Fruit fly (Drosophila melanogaster) whole organism, embryonic: ENCODE results near the gene CG8319.
A peak's percentile ranks its signal among the peaks of the same experiment; 100 is the strongest.

Experiments
- Antp ChIP-seq: fragments of 200-800 bp; sonication (Bioruptor generic); optimal IDR thresholded peaks from 3 replicates; lab custom pipeline; 2016; ENCODE audit warnings: missing biosample characterization, missing genetic modification characterization
- Asciz ChIP-seq: fragments of 200-800 bp; sonication (Bioruptor generic); optimal IDR thresholded peaks from 2 replicates; lab custom pipeline; 2017; ENCODE audit warnings: missing biosample characterization, mild to moderate bottlenecking, missing genetic modification characterization, missing genetic modification reagents
- Awh ChIP-seq: fragments of 200-800 bp; sonication (Bioruptor generic); IDR thresholded peaks from 2 replicates; pipeline ENCODE4, ENCODE4 v1.3.6; 2022; ENCODE audit warnings: missing biosample characterization, missing genetic modification characterization
- Bteb2 ChIP-seq: fragments of 200-800 bp; sonication (Bioruptor generic); optimal IDR thresholded peaks from 2 replicates; lab custom pipeline; 2016; ENCODE audit warnings: missing biosample characterization, missing genetic modification characterization
- CG10147 ChIP-seq: fragments of 200-800 bp; sonication (Bioruptor generic); optimal IDR thresholded peaks from 2 replicates; lab custom pipeline; 2019; ENCODE audit warnings: missing biosample characterization, mild to moderate bottlenecking, missing genetic modification characterization, moderate library complexity
- CG10321 ChIP-seq: fragments of 200-800 bp; sonication (Bioruptor generic); IDR thresholded peaks from 2 replicates; pipeline ENCODE4 v1.3.6; 2022; ENCODE audit warnings: missing biosample characterization, missing genetic modification characterization
- CG11456 ChIP-seq: fragments of 200-800 bp; sonication (Bioruptor generic); IDR thresholded peaks from 3 replicates; pipeline ENCODE4 v1.3.6; 2022; ENCODE audit warnings: missing biosample characterization, missing genetic modification characterization
- CG15011 ChIP-seq: fragments of 200-800 bp; sonication (Bioruptor generic); optimal IDR thresholded peaks from 3 replicates; lab custom pipeline; 2018; ENCODE audit warnings: missing biosample characterization, mild to moderate bottlenecking, missing genetic modification characterization
- CG1529 ChIP-seq: fragments of 200-800 bp; sonication (Bioruptor generic); optimal IDR thresholded peaks from 3 replicates; lab custom pipeline; 2018; ENCODE audit warnings: missing biosample characterization, missing genetic modification characterization
- CG16863 ChIP-seq: fragments of 200-800 bp; sonication (Bioruptor generic); optimal IDR thresholded peaks from 3 replicates; lab custom pipeline; 2016; ENCODE audit warnings: missing biosample characterization, missing genetic modification characterization
- CG17186 ChIP-seq: fragments of 200-800 bp; sonication (Bioruptor generic); optimal IDR thresholded peaks from 3 replicates; lab custom pipeline; 2017; ENCODE audit warnings: missing biosample characterization, missing genetic modification reagents, missing genetic modification characterization
- CG17385 ChIP-seq: fragments of 200-800 bp; sonication (Bioruptor generic); optimal IDR thresholded peaks from 3 replicates; lab custom pipeline; 2018; ENCODE audit warnings: missing biosample characterization, mild to moderate bottlenecking, missing genetic modification characterization
- CG17612 ChIP-seq: fragments of 200-800 bp; sonication (Bioruptor generic); IDR thresholded peaks from 2 replicates; pipeline ENCODE4 v1.3.6; 2022; ENCODE audit warnings: missing biosample characterization, missing genetic modification characterization
- CG2202 ChIP-seq: fragments of 200-800 bp; sonication (Bioruptor generic); optimal IDR thresholded peaks from 2 replicates; lab custom pipeline; 2018; ENCODE audit warnings: missing biosample characterization, mild to moderate bottlenecking, missing genetic modification characterization
- CG30403 ChIP-seq: fragments of 200-800 bp; sonication (Bioruptor generic); optimal IDR thresholded peaks from 3 replicates; lab custom pipeline; 2016; ENCODE audit warnings: missing biosample characterization, missing genetic modification characterization
- CG31441 ChIP-seq: fragments of 200-800 bp; sonication (Bioruptor generic); IDR thresholded peaks from 2 replicates; pipeline ENCODE4 v1.3.6; 2022; ENCODE audit warnings: missing biosample characterization, missing genetic modification characterization
- CG32767 ChIP-seq: fragments of 200-800 bp; sonication (Bioruptor generic); IDR thresholded peaks from 2 replicates; pipeline ENCODE4 v1.3.6; 2022; ENCODE audit warnings: missing biosample characterization, missing genetic modification characterization
- CG42726 ChIP-seq: fragments of 200-800 bp; sonication (Bioruptor generic); IDR thresholded peaks from 2 replicates; pipeline ENCODE4 v1.3.6; 2022; ENCODE audit warnings: missing biosample characterization, missing genetic modification characterization; ENCODE audit not compliant: partially characterized antibody
- CG4404 ChIP-seq: fragments of 200-800 bp; sonication (Bioruptor generic); IDR thresholded peaks from 2 replicates; pipeline ENCODE4 v1.3.6; 2022; ENCODE audit warnings: missing biosample characterization, missing genetic modification characterization
- CG5180 ChIP-seq: fragments of 200-800 bp; sonication (Bioruptor generic); optimal IDR thresholded peaks from 3 replicates; lab custom pipeline; 2017; ENCODE audit warnings: missing biosample characterization, missing genetic modification characterization, mild to moderate bottlenecking, moderate library complexity, missing genetic modification reagents
- CG6254 ChIP-seq: fragments of 200-800 bp; sonication (Bioruptor generic); optimal IDR thresholded peaks from 3 replicates; lab custom pipeline; 2017; ENCODE audit warnings: mild to moderate bottlenecking, missing biosample characterization, missing genetic modification reagents, missing genetic modification characterization
- CG6689 ChIP-seq: fragments of 200-800 bp; sonication (Bioruptor generic); IDR thresholded peaks from 2 replicates; pipeline ENCODE4 v1.3.6; 2022; ENCODE audit warnings: missing biosample characterization, missing genetic modification characterization
- CG7271 ChIP-seq: fragments of 200-800 bp; sonication (Bioruptor generic); optimal IDR thresholded peaks from 2 replicates; lab custom pipeline; 2018; ENCODE audit warnings: missing biosample characterization, mild to moderate bottlenecking, missing genetic modification characterization, moderate library complexity
- CG7987 ChIP-seq: fragments of 200-800 bp; sonication (Bioruptor generic); optimal IDR thresholded peaks from 2 replicates; lab custom pipeline; 2018; ENCODE audit warnings: missing biosample characterization, mild to moderate bottlenecking, missing genetic modification characterization, moderate library complexity
- CG9797 ChIP-seq: fragments of 200-800 bp; sonication (Bioruptor generic); optimal IDR thresholded peaks from 3 replicates; lab custom pipeline; 2018; ENCODE audit warnings: missing biosample characterization, mild to moderate bottlenecking, missing genetic modification characterization
- Dp ChIP-seq: fragments of 200-800 bp; sonication (Bioruptor generic); optimal IDR thresholded peaks from 2 replicates; lab custom pipeline; 2018; ENCODE audit warnings: missing biosample characterization, mild to moderate bottlenecking, missing genetic modification characterization, moderate library complexity
- HHEX ChIP-seq: fragments of 200-800 bp; sonication (Bioruptor generic); optimal IDR thresholded peaks from 3 replicates; lab custom pipeline; 2017; ENCODE audit warnings: missing biosample characterization, mild to moderate bottlenecking, missing genetic modification characterization, missing genetic modification reagents
- Hey ChIP-seq: fragments of 200-800 bp; sonication (Bioruptor generic); optimal IDR thresholded peaks from 3 replicates; lab custom pipeline; 2018; ENCODE audit warnings: missing biosample characterization, mild to moderate bottlenecking, missing genetic modification characterization
- HmgZ ChIP-seq: fragments of 200-800 bp; sonication (Bioruptor generic); optimal IDR thresholded peaks from 2 replicates; lab custom pipeline; 2018; ENCODE audit warnings: missing biosample characterization, mild to moderate bottlenecking, missing genetic modification characterization
- Hr3 ChIP-seq: fragments of 200-800 bp; sonication (Bioruptor generic); optimal IDR thresholded peaks from 3 replicates; lab custom pipeline; 2016; ENCODE audit warnings: missing biosample characterization, missing genetic modification characterization
- Lhr ChIP-seq: fragments of 200-800 bp; sonication (Bioruptor generic); optimal IDR thresholded peaks from 3 replicates; lab custom pipeline; 2017; ENCODE audit warnings: mild to moderate bottlenecking, missing biosample characterization, missing genetic modification reagents, missing genetic modification characterization
- NK7.1 ChIP-seq: fragments of 200-800 bp; sonication (Bioruptor generic); optimal IDR thresholded peaks from 3 replicates; lab custom pipeline; 2016; ENCODE audit warnings: missing biosample characterization, missing genetic modification characterization
- Ravus ChIP-seq: fragments of 200-800 bp; sonication (Bioruptor generic); IDR thresholded peaks from 2 replicates; pipeline ENCODE4 v1.3.6; 2022; ENCODE audit warnings: missing biosample characterization, missing genetic modification characterization
- Rx ChIP-seq: fragments of 200-800 bp; sonication (Bioruptor generic); IDR thresholded peaks from 2 replicates; pipeline ENCODE4 v1.3.6; 2022; ENCODE audit warnings: missing biosample characterization, missing genetic modification characterization
- Taf1 ChIP-seq: fragments of 200-800 bp; sonication (Bioruptor generic); IDR thresholded peaks from 2 replicates; pipeline ENCODE4 v1.3.6; 2022; ENCODE audit warnings: missing biosample characterization, missing genetic modification characterization
- Vsx1 ChIP-seq: fragments of 200-800 bp; sonication (Bioruptor generic); optimal IDR thresholded peaks from 2 replicates; lab custom pipeline; 2017; ENCODE audit warnings: missing biosample characterization, mild to moderate bottlenecking, missing genetic modification characterization, missing genetic modification reagents
- amos ChIP-seq: fragments of 200-800 bp; sonication (Bioruptor generic); IDR thresholded peaks from 2 replicates; pipeline ENCODE4 v1.3.6; 2022; ENCODE audit warnings: missing biosample characterization, missing genetic modification characterization; ENCODE audit not compliant: partially characterized antibody
- ase ChIP-seq: fragments of 200-800 bp; sonication (Bioruptor generic); IDR thresholded peaks from 3 replicates; pipeline ENCODE4 v1.3.6; 2022; ENCODE audit warnings: missing biosample characterization, missing genetic modification characterization
- btn ChIP-seq: fragments of 200-800 bp; sonication (Bioruptor generic); optimal IDR thresholded peaks from 2 replicates; lab custom pipeline; 2016; ENCODE audit warnings: missing biosample characterization, missing genetic modification characterization
- cg ChIP-seq: fragments of 200-800 bp; sonication (Bioruptor generic); optimal IDR thresholded peaks from 3 replicates; lab custom pipeline; 2019; ENCODE audit warnings: missing biosample characterization, mild to moderate bottlenecking, missing genetic modification characterization, moderate library complexity
- dan ChIP-seq: fragments of 200-800 bp; sonication (Bioruptor generic); IDR thresholded peaks from 2 replicates; pipeline ENCODE4 v1.3.6; 2022; ENCODE audit warnings: missing biosample characterization, missing genetic modification characterization
- dati ChIP-seq: fragments of 200-800 bp; sonication (Bioruptor generic); IDR thresholded peaks from 2 replicates; pipeline ENCODE4 v1.3.6; 2022; ENCODE audit warnings: missing biosample characterization, missing genetic modification characterization
- dm ChIP-seq: fragments of 200-800 bp; sonication (Bioruptor generic); optimal IDR thresholded peaks from 3 replicates; lab custom pipeline; 2016; ENCODE audit warnings: missing biosample characterization, missing genetic modification characterization
- ham ChIP-seq: fragments of 200-800 bp; sonication (Bioruptor generic); IDR thresholded peaks from 2 replicates; pipeline ENCODE4 v1.3.6; 2022; ENCODE audit warnings: missing biosample characterization, missing genetic modification characterization
- hkb ChIP-seq, 2 experiments: fragments of 200-800 bp in 1 of 2; fragments of >200 bp in 1 of 2; sonication (Bioruptor generic) in 1 of 2; IDR thresholded peaks in 1 of 2; optimal IDR thresholded peaks in 1 of 2; 2 replicates each; pipeline versions ENCODE4 v1.3.6 to Lab custom; 2017 to 2022; ENCODE audit warnings: missing biosample characterization in 1 of 2, missing genetic modification characterization in 1 of 2
- lmd ChIP-seq: fragments of 200-800 bp; sonication (Bioruptor generic); IDR thresholded peaks from 2 replicates; pipeline ENCODE4 v1.3.6; 2022; ENCODE audit warnings: missing biosample characterization, missing genetic modification characterization
- lola ChIP-seq, 3 experiments: fragments of >200 bp in 2 of 3; fragments of 200-800 bp in 1 of 3; sonication (Bioruptor generic) in 1 of 3; optimal IDR thresholded peaks; 2 replicates each; lab custom pipeline; 2017 to 2019; ENCODE audit warnings: missing biosample characterization in 3 of 3, missing genetic modification characterization in 3 of 3, mild to moderate bottlenecking in 1 of 3, moderate library complexity in 1 of 3
- luna ChIP-seq: fragments of 200-800 bp; sonication (Bioruptor generic); optimal IDR thresholded peaks from 2 replicates; lab custom pipeline; 2016; ENCODE audit warnings: missing biosample characterization, missing genetic modification characterization
- mam ChIP-seq: fragments of 200-800 bp; sonication (Bioruptor generic); optimal IDR thresholded peaks from 3 replicates; lab custom pipeline; 2016; ENCODE audit warnings: missing biosample characterization, missing genetic modification characterization
- nmo ChIP-seq: fragments of 200-800 bp; sonication (Bioruptor generic); optimal IDR thresholded peaks from 2 replicates; lab custom pipeline; 2018; ENCODE audit warnings: missing biosample characterization, mild to moderate bottlenecking, missing genetic modification characterization, moderate library complexity

CG8319 gene

DNA sequence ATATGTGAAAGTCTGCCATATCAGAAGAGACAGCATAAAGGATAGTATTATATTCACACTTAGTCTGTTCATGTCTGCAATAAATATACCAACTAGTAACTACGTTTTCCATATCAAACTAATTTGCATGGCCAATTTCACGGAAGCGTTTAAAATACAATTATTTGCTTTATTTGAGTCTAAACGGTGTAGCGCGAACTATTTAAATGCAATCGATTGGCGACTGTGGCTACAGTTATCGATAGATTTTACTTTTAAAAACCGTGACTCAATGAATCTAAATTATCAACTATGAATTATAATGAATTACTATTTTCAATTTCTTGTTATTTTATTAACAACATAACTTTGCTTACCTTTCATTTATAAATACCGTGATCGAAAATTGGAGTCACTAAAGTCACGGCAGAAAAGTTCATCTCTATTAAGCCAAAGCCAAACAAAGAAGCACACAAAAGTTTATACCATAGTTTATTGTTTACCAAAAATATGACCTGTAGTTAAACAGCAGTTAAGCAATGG is at the start of gene CG8319, which contains the start of gene CG9427:
CG8319 (plus strand) TSS at position 442 of the 522 bp plus-strand sequence.
CG9427 (minus strand) TSS at position 51 of the 522 bp plus-strand sequence.
- no peak for TF ChIP-seq Hey (tag; lab: Kevin White, UChicago)
- TF ChIP-seq CG4404 (GFP tag; lab: Robert Waterston, UW), result no peak; the same call in 1 of the 2 replicates
- TF ChIP-seq CG31441, result peak; percentile 90
- no peak for TF ChIP-seq luna (GFP tag; lab: Kevin White, UChicago)
- no peak for TF ChIP-seq Rx (GFP tag; lab: Robert Waterston, UW)
- TF ChIP-seq lola (GFP tag; optimal IDR thresholded peaks at IDR 0.05; lab: Kevin White, UChicago), result peak in 1 of 3 experiments; percentile 49
- peak; percentile 93 for TF ChIP-seq Dp (GFP tag; lab: Kevin White, UChicago)
- TF ChIP-seq dati (GFP tag; lab: Robert Waterston, UW), result no peak
- no peak for TF ChIP-seq Awh
- TF ChIP-seq HHEX (GFP tag; lab: Kevin White, UChicago), result no peak
- TF ChIP-seq CG6254, result no peak
- TF ChIP-seq ham (GFP tag; lab: Robert Waterston, UW), result no peak
- TF ChIP-seq CG10147 (GFP tag; lab: Kevin White, UChicago), result peak; percentile 70
- TF ChIP-seq CG5180 (GFP tag; lab: Kevin White, UChicago), result no peak
- peak; percentile 49 for TF ChIP-seq CG16863
- TF ChIP-seq Bteb2, result peak; percentile 70
- TF ChIP-seq dm (GFP tag; lab: Kevin White, UChicago), result peak; percentile 53
- no peak for TF ChIP-seq CG7271
- TF ChIP-seq Antp (GFP tag; lab: Kevin White, UChicago), result peak; percentile 2
- TF ChIP-seq CG2202 (tag; lab: Kevin White, UChicago), result no peak
- no peak for TF ChIP-seq Taf1 (GFP tag; lab: Robert Waterston, UW)
- no peak; the same call in 1 of the 2 replicates for TF ChIP-seq CG42726 (GFP tag; lab: Robert Waterston, UW)
- TF ChIP-seq NK7.1, result no peak
- TF ChIP-seq CG17385, result peak; percentile 35
- TF ChIP-seq mam, result peak; percentile 66
- TF ChIP-seq CG11456 (GFP tag; lab: Robert Waterston, UW), result 0 out of 3 replicates have a peak, but pooled peaks have one; percentile 40
- TF ChIP-seq CG15011 (GFP tag; lab: Kevin White, UChicago), result no peak
- TF ChIP-seq CG30403 (GFP tag; lab: Kevin White, UChicago), result peak; percentile 81
- TF ChIP-seq Lhr (GFP tag; lab: Kevin White, UChicago), result peak; percentile 16
- peak; percentile 1 for TF ChIP-seq CG1529 (GFP tag; lab: Kevin White, UChicago)
- no peak for TF ChIP-seq Ravus (GFP tag; lab: Robert Waterston, UW)
- no peak for TF ChIP-seq CG7987 (GFP tag; lab: Kevin White, UChicago)
- TF ChIP-seq dan (GFP tag; lab: Robert Waterston, UW), result no peak
- peak; percentile 69 for TF ChIP-seq HmgZ (tag; lab: Kevin White, UChicago)
- TF ChIP-seq btn (GFP tag; lab: Kevin White, UChicago), result no peak
- peak; percentile 56 for TF ChIP-seq Hr3 (GFP tag; lab: Kevin White, UChicago)
- peak; percentile 73 for TF ChIP-seq nmo
- TF ChIP-seq hkb (optimal IDR thresholded peaks at IDR 0.05; lab: Kevin White, UChicago), result no peak
- TF ChIP-seq hkb (GFP tag; IDR thresholded peaks at IDR 0.05; lab: Robert Waterston, UW), result no peak
- no peak for TF ChIP-seq ase
- TF ChIP-seq CG10321 (GFP tag; lab: Robert Waterston, UW), result no peak
- no peak for TF ChIP-seq CG17612
- TF ChIP-seq lmd (GFP tag; lab: Robert Waterston, UW), result peak; percentile 40; the same call in 1 of the 2 replicates
- peak; percentile 74 for TF ChIP-seq amos
- TF ChIP-seq CG32767 (GFP tag; lab: Robert Waterston, UW), result no peak; the same call in 1 of the 2 replicates
- TF ChIP-seq cg (GFP tag; lab: Kevin White, UChicago), result no peak
- peak; percentile 63 for TF ChIP-seq CG17186 (GFP tag; lab: Kevin White, UChicago)
- TF ChIP-seq Vsx1 (GFP tag; lab: Kevin White, UChicago), result no peak
- peak; percentile 25; the same call in 1 of the 2 replicates for TF ChIP-seq CG6689
- TF ChIP-seq Asciz (GFP tag; lab: Kevin White, UChicago), result peak; percentile 7
- TF ChIP-seq CG9797 (GFP tag; lab: Kevin White, UChicago), result peak; percentile 25
